Fruit fly (Drosophila melanogaster): ENCODE results near the gene Flad2.

Flad2 gene

dm6 chr2L:13414525-13415481 is 2.5 kb downstream of the Flad2 start, which contains the start of the genes CG16956, CG42784 and CG43850 (continued):
- TF ChIP-seq ab (GFP tag; optimal IDR thresholded peaks at IDR 0.05) (no peak), CG12299 (tag; optimal IDR thresholded peaks at IDR 0.05) (peak; percentile 82), Drgx (GFP tag; IDR thresholded peaks at IDR 0.05) (no peak), CG7271 (tag; optimal IDR thresholded peaks at IDR 0.05) (peak; percentile 2), Lpt (GFP tag; optimal IDR thresholded peaks at IDR 0.05) (no peak), gt (GFP tag; IDR thresholded peaks at IDR 0.05) (no peak), CG11504 (tag; optimal IDR thresholded peaks at IDR 0.05) (peak; percentile 57), Poxn (GFP tag; IDR thresholded peaks at IDR 0.05) (no peak), pan (optimal IDR thresholded peaks at IDR 0.05) (no peak), pan (GFP tag; optimal IDR thresholded peaks at IDR 0.05 in 1 of 2, IDR thresholded peaks at IDR 0.05 in 1 of 2) (no peak), D19A (tag; optimal IDR thresholded peaks at IDR 0.05) (no peak), en (GFP tag; optimal IDR thresholded peaks at IDR 0.05) (no peak), peb (GFP tag; IDR thresholded peaks at IDR 0.05) (no peak), CG14860 (GFP tag; IDR thresholded peaks at IDR 0.05; ENCODE audit: partially characterized antibody) (no peak), scrt (GFP tag; optimal IDR thresholded peaks at IDR 0.05) (peak; percentile 78), CG2129 (GFP tag; IDR thresholded peaks at IDR 0.05; ENCODE audit: partially characterized antibody) (no peak), CG31365 (tag; optimal IDR thresholded peaks at IDR 0.05) (peak; percentile 78), tup (GFP tag; optimal IDR thresholded peaks at IDR 0.05) (no peak), CG9609 (GFP tag; optimal IDR thresholded peaks at IDR 0.05) (no peak), aop (GFP tag; IDR thresholded peaks at IDR 0.05) (no peak), CG16815 (GFP tag; optimal IDR thresholded peaks at IDR 0.05) (no peak), sna (GFP tag; IDR thresholded peaks at IDR 0.05; ENCODE audit: partially characterized antibody) (no peak), CHES-1-like (GFP tag; optimal IDR thresholded peaks at IDR 0.05) (no peak), jigr1 (GFP tag; IDR thresholded peaks at IDR 0.05) (no peak), HLHmδ (GFP tag; optimal IDR thresholded peaks at IDR 0.05) (no peak), CG18599 (GFP tag; optimal IDR thresholded peaks at IDR 0.05) (peak; percentile 88), CG30431 (GFP tag; optimal IDR thresholded peaks at IDR 0.05) (no peak), kah (GFP tag; optimal IDR thresholded peaks at IDR 0.05) (peak; percentile 49), ara (GFP tag; IDR thresholded peaks at IDR 0.05) (no peak), lab (GFP tag; optimal IDR thresholded peaks at IDR 0.05) (peak; percentile 94), Stat92E (GFP tag; optimal IDR thresholded peaks at IDR 0.05) (no peak), CG13424 (tag; optimal IDR thresholded peaks at IDR 0.05) (no peak), NC2α (GFP tag; optimal IDR thresholded peaks at IDR 0.05) (no peak), bigmax (GFP tag; optimal IDR thresholded peaks at IDR 0.05) (peak; percentile 57), Xrp1 (GFP tag; IDR thresholded peaks at IDR 0.05) (no peak), CG30403 (GFP tag; optimal IDR thresholded peaks at IDR 0.05) (no peak), H2.0 (GFP tag; IDR thresholded peaks at IDR 0.05) (no peak), lola (GFP tag; optimal IDR thresholded peaks at IDR 0.05) (no peak), Jarid2 (GFP tag; optimal IDR thresholded peaks at IDR 0.05) (peak; percentile 17), E2f1 (GFP tag; IDR thresholded peaks at IDR 0.05) (no peak), CG15269 (tag; optimal IDR thresholded peaks at IDR 0.05) (peak; percentile 66), Spps (tag; optimal IDR thresholded peaks at IDR 0.05) (no peak), insv (GFP tag; optimal IDR thresholded peaks at IDR 0.05) (peak in 1 of 2 experiments; percentile 49), Dp (GFP tag; optimal IDR thresholded peaks at IDR 0.05) (no peak), ssp (GFP tag; IDR thresholded peaks at IDR 0.05) (no peak), ATbp (GFP tag; optimal IDR thresholded peaks at IDR 0.05) (peak; percentile 66), CG9797 (GFP tag; optimal IDR thresholded peaks at IDR 0.05) (no peak), luna (GFP tag; optimal IDR thresholded peaks at IDR 0.05) (no peak)

All from whole organism, embryonic.